Worm (Caenorhabditis elegans) whole organism, L4 larva: ENCODE data around the gene R04E5.8.

Source experiments
- F10B5.3 ChIP-seq: sonication (generic microtip); optimal IDR thresholded peaks from 2 replicates; lab custom pipeline; 2016; ENCODE audit warnings: mild to moderate bottlenecking, missing genetic modification characterization, missing compliant biosample characterization
- F26F4.8 ChIP-seq: fragments of 200-800 bp; sonication (Bioruptor generic); conservative IDR thresholded peaks from 2 replicates; pipeline ENCODE4 v1.3.6; 2022; ENCODE audit warnings: missing genetic modification characterization, missing compliant biosample characterization
- F44E2.7 ChIP-seq: fragments of 200-800 bp; sonication (Bioruptor generic); IDR thresholded peaks from 2 replicates; pipeline ENCODE4 v2.1.2; 2022; ENCODE audit warnings: missing genetic modification characterization, missing compliant biosample characterization
- T26A8.4 ChIP-seq: fragments of 200-800 bp; sonication (Bioruptor generic); IDR thresholded peaks from 2 replicates; pipeline ENCODE4 v1.3.6; 2022; ENCODE audit warnings: missing genetic modification characterization, missing compliant biosample characterization
- Y48G9A.11 ChIP-seq: fragments of 200-800 bp; sonication (Bioruptor generic); IDR thresholded peaks from 2 replicates; pipeline ENCODE4 v1.3.6; 2022; ENCODE audit warnings: missing genetic modification reagents, missing genetic modification characterization, missing compliant biosample characterization
- Y75B8A.6 ChIP-seq: fragments of 200-800 bp; sonication (Bioruptor generic); IDR thresholded peaks from 2 replicates; pipeline ENCODE4 v1.3.6; 2022; ENCODE audit warnings: missing genetic modification reagents, missing genetic modification characterization, missing compliant biosample characterization
- aly-2 ChIP-seq: sonication (generic microtip); optimal IDR thresholded peaks from 2 replicates; lab custom pipeline; 2018; ENCODE audit warnings: missing biosample characterization, missing genetic modification characterization
- ama-1 ChIP-seq: fragments of 150-350 bp; optimal IDR thresholded peaks from 2 replicates; lab custom pipeline; 2014; ENCODE audit warnings: inconsistent platforms, mixed read lengths
- arid-1 ChIP-seq: fragments of 200-800 bp; sonication (Bioruptor generic); conservative IDR thresholded peaks from 2 replicates; pipeline ENCODE4 v1.3.6; 2022; ENCODE audit warnings: missing genetic modification reagents, missing genetic modification characterization, missing compliant biosample characterization
- ceh-20 ChIP-seq: fragments of 200-800 bp; sonication (Bioruptor generic); IDR thresholded peaks from 2 replicates; pipeline ENCODE4 v1.3.6; 2022; ENCODE audit warnings: missing genetic modification reagents, missing genetic modification characterization, missing compliant biosample characterization
- ceh-44 ChIP-seq: fragments of 200-800 bp; sonication (Bioruptor generic); IDR thresholded peaks from 2 replicates; pipeline ENCODE4 v1.3.6; 2022; ENCODE audit warnings: missing genetic modification reagents, missing genetic modification characterization, missing compliant biosample characterization
- ceh-62 ChIP-seq: sonication (generic microtip); optimal IDR thresholded peaks from 2 replicates; lab custom pipeline; 2017; ENCODE audit warnings: missing biosample characterization, missing genetic modification characterization
- ces-1 ChIP-seq: fragments of 150-350 bp; sonication (generic microtip); optimal IDR thresholded peaks from 4 replicates; lab custom pipeline; 2014; ENCODE audit warnings: missing biosample characterization, missing genetic modification reagents, missing genetic modification characterization
- cey-2 ChIP-seq: sonication (generic microtip); optimal IDR thresholded peaks from 3 replicates; lab custom pipeline; 2017; ENCODE audit warnings: missing genetic modification characterization, mild to moderate bottlenecking, missing compliant biosample characterization, antibody characterized with exemption, borderline replicate concordance; ENCODE audit not compliant: insufficient read depth
- daf-12 ChIP-seq: fragments of 150-350 bp; optimal IDR thresholded peaks from 2 replicates; lab custom pipeline; 2014; ENCODE audit warnings: missing biosample characterization, missing genetic modification reagents, missing genetic modification characterization
- daf-16 ChIP-seq, 3 experiments: sonication (generic microtip); optimal IDR thresholded peaks; 2 replicates each; lab custom pipeline; 2016 to 2017; ENCODE audit warnings: missing genetic modification characterization in 3 of 3, missing genetic modification reagents in 3 of 3, mild to moderate bottlenecking in 2 of 3, missing compliant biosample characterization in 2 of 3, missing biosample characterization in 1 of 3, moderate library complexity in 1 of 3
- daf-19 ChIP-seq: fragments of 200-800 bp; sonication (Bioruptor generic); conservative IDR thresholded peaks from 2 replicates; pipeline ENCODE4 v1.3.6; 2022; ENCODE audit warnings: missing genetic modification characterization, missing compliant biosample characterization
- dmd-6 ChIP-seq: fragments of 200-800 bp; sonication (Bioruptor generic); IDR thresholded peaks from 2 replicates; pipeline ENCODE4 v1.3.6; 2022; ENCODE audit warnings: missing genetic modification reagents, missing genetic modification characterization, missing compliant biosample characterization
- dpl-1 ChIP-seq: fragments of 150-350 bp; optimal IDR thresholded peaks from 2 replicates; lab custom pipeline; 2014; ENCODE audit warnings: missing biosample characterization, missing genetic modification reagents, missing genetic modification characterization
- dve-1 ChIP-seq: sonication (generic microtip); optimal IDR thresholded peaks from 2 replicates; lab custom pipeline; 2017; ENCODE audit warnings: antibody characterized with exemption, mild to moderate bottlenecking, missing genetic modification characterization, missing compliant biosample characterization; ENCODE audit not compliant: insufficient read depth
- egl-27 ChIP-seq: sonication (generic microtip); optimal IDR thresholded peaks from 3 replicates; lab custom pipeline; 2017; ENCODE audit warnings: missing biosample characterization, missing genetic modification reagents, missing genetic modification characterization
- egl-43 ChIP-seq: fragments of 200-800 bp; sonication (Bioruptor generic); IDR thresholded peaks from 2 replicates; pipeline ENCODE4 v1.3.6; 2022; ENCODE audit warnings: missing genetic modification reagents, missing genetic modification characterization, missing compliant biosample characterization
- gei-8 ChIP-seq: fragments of 200-800 bp; sonication (Bioruptor generic); optimal IDR thresholded peaks from 2 replicates; lab custom pipeline; 2018; ENCODE audit warnings: mild to moderate bottlenecking, missing genetic modification characterization, missing compliant biosample characterization
- hlh-11 ChIP-seq: fragments of 200-800 bp; sonication (Bioruptor generic); optimal IDR thresholded peaks from 2 replicates; lab custom pipeline; 2018; ENCODE audit warnings: mild to moderate bottlenecking, missing genetic modification characterization, missing compliant biosample characterization
- hlh-30 ChIP-seq: sonication (generic microtip); optimal IDR thresholded peaks from 2 replicates; lab custom pipeline; 2017; ENCODE audit warnings: antibody characterized with exemption, mild to moderate bottlenecking, missing genetic modification characterization, missing compliant biosample characterization; ENCODE audit not compliant: insufficient read depth
- lim-7 ChIP-seq: fragments of 200-800 bp; sonication (Bioruptor generic); IDR thresholded peaks from 2 replicates; pipeline ENCODE4 v1.3.6; 2022; ENCODE audit warnings: missing genetic modification characterization, missing compliant biosample characterization
- lin-1 ChIP-seq: fragments of 200-800 bp; sonication (Bioruptor generic); IDR thresholded peaks from 2 replicates; pipeline ENCODE4 v1.3.6; 2022; ENCODE audit warnings: missing genetic modification reagents, missing genetic modification characterization, missing compliant biosample characterization
- lir-3 ChIP-seq: sonication (generic microtip); optimal IDR thresholded peaks from 2 replicates; lab custom pipeline; 2016; ENCODE audit warnings: mild to moderate bottlenecking, missing genetic modification characterization, missing compliant biosample characterization
- madf-5 ChIP-seq, 2 experiments: fragments of 200-800 bp; sonication (Bioruptor generic); IDR thresholded peaks; 2 replicates each; pipeline ENCODE4 v1.3.6; 2022; ENCODE audit warnings: missing compliant biosample characterization in 2 of 2, missing genetic modification characterization in 2 of 2
- mdl-1 ChIP-seq, 2 experiments: fragments of 150-350 bp in 1 of 2; sonication (generic microtip) in 1 of 2; optimal IDR thresholded peaks; 2 replicates each; lab custom pipeline; 2014 to 2017; ENCODE audit warnings: missing biosample characterization in 2 of 2, missing genetic modification characterization in 2 of 2
- mdt-29 ChIP-seq: fragments of 200-800 bp; sonication (Bioruptor generic); IDR thresholded peaks from 2 replicates; pipeline ENCODE4 v1.3.6; 2022; ENCODE audit warnings: missing genetic modification reagents, missing genetic modification characterization, missing compliant biosample characterization
- mep-1 ChIP-seq: fragments of 150-350 bp; sonication (generic microtip); optimal IDR thresholded peaks from 3 replicates; lab custom pipeline; 2014; ENCODE audit warnings: missing biosample characterization, missing genetic modification characterization
- mes-2 ChIP-seq: sonication (generic microtip); optimal IDR thresholded peaks from 2 replicates; lab custom pipeline; 2016; ENCODE audit warnings: missing genotype, mild to moderate bottlenecking, missing genetic modification characterization, missing compliant biosample characterization; ENCODE audit not compliant: poor library complexity, severe bottlenecking
- mxl-2 ChIP-seq: fragments of 200-800 bp; sonication (Bioruptor generic); conservative IDR thresholded peaks from 2 replicates; pipeline ENCODE4 v1.3.6; 2022; ENCODE audit warnings: missing genetic modification reagents, missing genetic modification characterization, missing compliant biosample characterization
- nhr-25 ChIP-seq: sonication (generic microtip); optimal IDR thresholded peaks from 2 replicates; lab custom pipeline; 2017; ENCODE audit warnings: missing genetic modification characterization, mild to moderate bottlenecking, missing compliant biosample characterization, antibody characterized with exemption, moderate library complexity, borderline replicate concordance; ENCODE audit not compliant: insufficient read depth
- nhr-28 ChIP-seq: fragments of 150-350 bp; optimal IDR thresholded peaks from 2 replicates; lab custom pipeline; 2014; ENCODE audit warnings: missing biosample characterization, missing genetic modification characterization
- nhr-41 ChIP-seq: fragments of 200-800 bp; sonication (Bioruptor generic); IDR thresholded peaks from 2 replicates; pipeline ENCODE4 v1.3.6; 2022; ENCODE audit warnings: missing genetic modification reagents, missing genetic modification characterization, missing compliant biosample characterization
- nhr-48 ChIP-seq: sonication (generic microtip); optimal IDR thresholded peaks from 2 replicates; lab custom pipeline; 2016; ENCODE audit warnings: mild to moderate bottlenecking, missing genetic modification characterization, missing compliant biosample characterization
- nhr-6 ChIP-seq: fragments of 150-350 bp; optimal IDR thresholded peaks from 2 replicates; lab custom pipeline; 2014; ENCODE audit warnings: missing biosample characterization, missing genetic modification characterization
- php-3 ChIP-seq: fragments of 200-800 bp; sonication (Bioruptor generic); IDR thresholded peaks from 2 replicates; pipeline ENCODE4 v1.3.6; 2022; ENCODE audit warnings: missing genetic modification reagents, missing genetic modification characterization, missing compliant biosample characterization
- pqm-1 ChIP-seq: sonication (generic microtip); optimal IDR thresholded peaks from 2 replicates; lab custom pipeline; 2017; ENCODE audit warnings: missing biosample characterization, missing genetic modification characterization
- set-16 ChIP-seq: fragments of 200-800 bp; sonication (Bioruptor generic); IDR thresholded peaks from 2 replicates; pipeline ENCODE4 v1.3.6; 2022; ENCODE audit warnings: missing genetic modification reagents, missing genetic modification characterization, missing compliant biosample characterization
- snpc-4 ChIP-seq: fragments of 150-350 bp; optimal IDR thresholded peaks from 2 replicates; lab custom pipeline; 2014; ENCODE audit warnings: missing biosample characterization, missing genetic modification characterization
- tag-97 ChIP-seq: fragments of 200-800 bp; sonication (Bioruptor generic); IDR thresholded peaks from 2 replicates; pipeline ENCODE4 v1.3.6; 2022; ENCODE audit warnings: missing genetic modification characterization, missing compliant biosample characterization
- zfp-2 ChIP-seq: sonication (generic microtip); optimal IDR thresholded peaks from 2 replicates; lab custom pipeline; 2016; ENCODE audit warnings: mild to moderate bottlenecking, missing genetic modification characterization, missing compliant biosample characterization
- zfp-3 ChIP-seq: fragments of 200-800 bp; sonication (Bioruptor generic); conservative IDR thresholded peaks from 2 replicates; pipeline ENCODE4 v1.3.6; 2022; ENCODE audit warnings: missing genetic modification reagents, missing genetic modification characterization, missing compliant biosample characterization
- zip-11 ChIP-seq: fragments of 200-800 bp; sonication (Bioruptor generic); IDR thresholded peaks from 2 replicates; pipeline ENCODE4 v1.3.6; 2022; ENCODE audit warnings: missing genetic modification characterization, missing compliant biosample characterization
- zip-2 ChIP-seq: fragments of 150-350 bp; optimal IDR thresholded peaks from 2 replicates; lab custom pipeline; 2014; ENCODE audit warnings: missing biosample characterization, missing genetic modification characterization

R04E5.8 gene

ce11 chrX:8817929-8818328 lies 12.0 kb upstream of the R04E5.8 start (continued):
- TF ChIP-seq madf-5 (GFP tag; IDR thresholded peaks at IDR 0.05; lab: Robert Waterston, UW) (no peak), F44E2.7 (GFP tag; lab: Robert Waterston, UW) (peak; percentile 89; the same call in 1 of the 2 replicates), mdl-1 (tag; optimal IDR thresholded peaks at IDR 0.05; lab: Kevin White, UChicago) (no peak), lin-1 (peak; percentile 35; the same call in 1 of the 2 replicates), mes-2 (peak; percentile 60), zip-11 (GFP tag; lab: Robert Waterston, UW) (no peak), dve-1 (peak; percentile 57), F10B5.3 (tag; lab: Kevin White, UChicago) (no peak), daf-19 (GFP tag; lab: Robert Waterston, UW) (0 out of 2 replicates have a peak, but pooled peaks have one; percentile 45), dmd-6 (GFP tag; lab: Robert Waterston, UW) (peak; percentile 47), lir-3 (tag; lab: Kevin White, UChicago) (no peak), arid-1 (peak; percentile 71; the same call in 1 of the 2 replicates), pqm-1 (tag; lab: Kevin White, UChicago) (no peak), zfp-3 (GFP tag; lab: Robert Waterston, UW) (peak; percentile 45; the same call in 1 of the 2 replicates), aly-2 (tag; lab: Kevin White, UChicago) (no peak), mxl-2 (peak; percentile 34; the same call in 1 of the 2 replicates), ama-1 (no peak), nhr-6 (tag; lab: Kevin White, UChicago) (peak; percentile 6), dpl-1 (GFP tag; lab: Kevin White, UChicago) (no peak), zfp-2 (tag; lab: Kevin White, UChicago) (no peak), nhr-25 (tag; lab: Kevin White, UChicago) (no peak), gei-8 (GFP tag; lab: Kevin White, UChicago) (peak; percentile 23), daf-12 (tag; lab: Kevin White, UChicago) (no peak), snpc-4 (no peak), ceh-44 (GFP tag; lab: Robert Waterston, UW) (0 out of 2 replicates have a peak, but pooled peaks have one; percentile 10), mdt-29 (GFP tag; lab: Robert Waterston, UW) (no peak), Y48G9A.11 (GFP tag; lab: Robert Waterston, UW) (0 out of 2 replicates have a peak, but pooled peaks have one; percentile 11), daf-16 (GFP tag; optimal IDR thresholded peaks at IDR 0.05; lab: Kevin White, UChicago) (no peak), daf-16 (tag; optimal IDR thresholded peaks at IDR 0.05; lab: Kevin White, UChicago) (peak; percentile 53)

ce11 chrX:8811916-8812315 lies 6.0 kb upstream of the R04E5.8 start, which contains the start of gene cnnm-2:
Gene cnnm-2, plus strand, starts transcription at chrX:8812105.
- TF ChIP-seq lim-7 (GFP tag; lab: Robert Waterston, UW), result no peak
- TF ChIP-seq php-3 (GFP tag; lab: Robert Waterston, UW), result peak; percentile 69; the same call in 1 of the 2 replicates
- no peak for TF ChIP-seq ceh-20 (GFP tag; lab: Robert Waterston, UW)
- no peak for TF ChIP-seq Y75B8A.6 (GFP tag; lab: Robert Waterston, UW)
- TF ChIP-seq egl-43 (GFP tag; lab: Robert Waterston, UW), result no peak
- no peak for TF ChIP-seq nhr-6 (tag; lab: Kevin White, UChicago)
- TF ChIP-seq F44E2.7 (GFP tag; lab: Robert Waterston, UW), result no peak
- no peak for TF ChIP-seq ces-1
- TF ChIP-seq T26A8.4, result no peak
- no peak for TF ChIP-seq madf-5 (GFP tag; IDR thresholded peaks at IDR 0.05; lab: Robert Waterston, UW)
- no peak for TF ChIP-seq daf-16 (GFP tag; optimal IDR thresholded peaks at IDR 0.05; lab: Kevin White, UChicago)
- peak; percentile 82 for TF ChIP-seq daf-16 (tag; optimal IDR thresholded peaks at IDR 0.05; lab: Kevin White, UChicago)
- TF ChIP-seq nhr-41 (GFP tag; lab: Robert Waterston, UW), result no peak
- TF ChIP-seq hlh-11 (tag; lab: Kevin White, UChicago), result peak; percentile 68
- TF ChIP-seq tag-97 (GFP tag; lab: Robert Waterston, UW), result no peak
- no peak for TF ChIP-seq F26F4.8 (GFP tag; lab: Robert Waterston, UW)
- peak; percentile 70 for TF ChIP-seq nhr-28 (tag; lab: Kevin White, UChicago)
- TF ChIP-seq mep-1 (tag; lab: Kevin White, UChicago), result no peak
- TF ChIP-seq nhr-48 (tag; lab: Kevin White, UChicago), result peak; percentile 44
- no peak for TF ChIP-seq ceh-62 (tag; lab: Kevin White, UChicago)
- no peak for TF ChIP-seq egl-27 (tag; lab: Kevin White, UChicago)
- peak; percentile 78 for TF ChIP-seq dve-1
- TF ChIP-seq pqm-1 (tag; lab: Kevin White, UChicago), result peak; percentile 90
- TF ChIP-seq cey-2 (tag; lab: Kevin White, UChicago), result no peak
- TF ChIP-seq set-16 (GFP tag; lab: Robert Waterston, UW), result no peak
- peak; percentile 15 for TF ChIP-seq hlh-30
- TF ChIP-seq lin-1, result no peak
- no peak for TF ChIP-seq zip-2 (tag; lab: Kevin White, UChicago)
- no peak for TF ChIP-seq F10B5.3 (tag; lab: Kevin White, UChicago)
